Worm (Caenorhabditis elegans) whole organism, midembryonic: Measurements from ENCODE around the gene prmt-4.

Experiments
- T22C8.4 ChIP-seq: fragments of 200-800 bp; sonication (Bioruptor generic); IDR thresholded peaks from 2 replicates; pipeline ENCODE4 v1.3.6; 2022; ENCODE audit warnings: missing genetic modification characterization, missing compliant biosample characterization
- klf-2 ChIP-seq: fragments of 200-800 bp; sonication (Bioruptor generic); conservative IDR thresholded peaks from 2 replicates; pipeline ENCODE4 v1.3.6; 2022; ENCODE audit warnings: missing genetic modification reagents, missing genetic modification characterization, missing compliant biosample characterization

ce11 chrIV:558735-559284 is 44.6 kb downstream of the prmt-4 start, which contains the start of gene efn-4:
- TF ChIP-seq T22C8.4 (no peak), klf-2 (GFP tag; lab: Robert Waterston, UW) (no peak)
